Fruit fly (Drosophila melanogaster): ENCODE measurements around the gene Dora.

Gene Dora

dm6 chrX:18837046-18837445 is 26.7 kb upstream of the Dora start (continued):
- TF ChIP-seq fd85E (GFP tag; optimal IDR thresholded peaks at IDR 0.05) = no peak
- TF ChIP-seq CG6276 (GFP tag; optimal IDR thresholded peaks at IDR 0.05) = no peak
- no peak for TF ChIP-seq Gug (GFP tag; IDR thresholded peaks at IDR 0.05)
- peak; percentile 48 for TF ChIP-seq CG32006 (GFP tag; optimal IDR thresholded peaks at IDR 0.05)
- no peak for TF ChIP-seq CG3919 (GFP tag; optimal IDR thresholded peaks at IDR 0.05)
- TF ChIP-seq vri (GFP tag; optimal IDR thresholded peaks at IDR 0.05) = no peak
- TF ChIP-seq CG10631 (GFP tag; optimal IDR thresholded peaks at IDR 0.05) = peak; percentile 9
- no peak for TF ChIP-seq Sox102F (GFP tag; optimal IDR thresholded peaks at IDR 0.05)
- peak; percentile 22 for TF ChIP-seq OdsH (GFP tag; optimal IDR thresholded peaks at IDR 0.05)
- TF ChIP-seq CG16779 (tag; optimal IDR thresholded peaks at IDR 0.05) = no peak
- no peak for TF ChIP-seq Sox15 (GFP tag; optimal IDR thresholded peaks at IDR 0.05)
- peak; percentile 7 for TF ChIP-seq CG6792 (GFP tag; optimal IDR thresholded peaks at IDR 0.05)

dm6 chrX:18838470-18838869 is 25.3 kb upstream of the Dora start:
- TF ChIP-seq Gug (GFP tag; IDR thresholded peaks at IDR 0.05) (no peak), CG8119 (GFP tag; IDR thresholded peaks at IDR 0.05) (no peak), pdm3 (GFP tag; optimal IDR thresholded peaks at IDR 0.05) (no peak), Eip78C (GFP tag) (no peak), CG10631 (GFP tag; optimal IDR thresholded peaks at IDR 0.05) (no peak), ss (GFP tag; optimal IDR thresholded peaks at IDR 0.05) (no peak), Smox (GFP tag; optimal IDR thresholded peaks at IDR 0.05) (no peak), CG32006 (GFP tag; optimal IDR thresholded peaks at IDR 0.05) (no peak), CG10669 (GFP tag; optimal IDR thresholded peaks at IDR 0.05) (no peak), CG8632 (GFP tag; optimal IDR thresholded peaks at IDR 0.05) (no peak), net (GFP tag; optimal IDR thresholded peaks at IDR 0.05) (no peak), Sox102F (GFP tag; optimal IDR thresholded peaks at IDR 0.05) (no peak), esn (GFP tag; optimal IDR thresholded peaks at IDR 0.05) (no peak), CG6792 (GFP tag; optimal IDR thresholded peaks at IDR 0.05) (no peak), fd59A (GFP tag; optimal IDR thresholded peaks at IDR 0.05) (no peak), Sox15 (GFP tag; optimal IDR thresholded peaks at IDR 0.05) (no peak)

dm6 chrX:18838929-18839576 is 24.7 kb upstream of the Dora start:
- TF ChIP-seq cyc (GFP tag; optimal IDR thresholded peaks at IDR 0.05) (no peak), CG6163 (GFP tag; IDR thresholded peaks at IDR 0.05) (0 out of 3 replicates have a peak, but pooled peaks have one; percentile 16), CG10631 (GFP tag; optimal IDR thresholded peaks at IDR 0.05) (no peak), Hr4 (GFP tag; optimal IDR thresholded peaks at IDR 0.05) (peak; percentile 8), lz (GFP tag; optimal IDR thresholded peaks at IDR 0.05) (no peak), CG16779 (tag; optimal IDR thresholded peaks at IDR 0.05) (no peak), spab (GFP tag; optimal IDR thresholded peaks at IDR 0.05) (peak; percentile 10), esn (GFP tag; optimal IDR thresholded peaks at IDR 0.05) (peak; percentile 26), fkh (GFP tag; optimal IDR thresholded peaks at IDR 0.05) (peak; percentile 62), achi (GFP tag; optimal IDR thresholded peaks at IDR 0.05) (no peak), CG8119 (GFP tag; IDR thresholded peaks at IDR 0.05) (0 out of 3 replicates have a peak, but pooled peaks have one; percentile 21), Ets96B (tag; optimal IDR thresholded peaks at IDR 0.05) (no peak), topi (GFP tag; optimal IDR thresholded peaks at IDR 0.05) (no peak), CG8319 (GFP tag; optimal IDR thresholded peaks at IDR 0.05) (no peak), CG11902 (GFP tag; optimal IDR thresholded peaks at IDR 0.05) (no peak), Hr39 (GFP tag; optimal IDR thresholded peaks at IDR 0.05) (no peak), CG6854 (GFP tag; optimal IDR thresholded peaks at IDR 0.05) (peak; percentile 25), net (GFP tag; optimal IDR thresholded peaks at IDR 0.05) (no peak), Smox (GFP tag; optimal IDR thresholded peaks at IDR 0.05) (peak; percentile 22), pdm3 (GFP tag; optimal IDR thresholded peaks at IDR 0.05) (no peak), CG9139 (GFP tag; optimal IDR thresholded peaks at IDR 0.05) (peak; percentile 40), CG11294 (GFP tag; IDR thresholded peaks at IDR 0.05) (no peak), CG32006 (GFP tag; optimal IDR thresholded peaks at IDR 0.05) (peak; percentile 34), Sox15 (GFP tag; optimal IDR thresholded peaks at IDR 0.05) (no peak), fd85E (GFP tag; optimal IDR thresholded peaks at IDR 0.05) (no peak), Sox102F (GFP tag; optimal IDR thresholded peaks at IDR 0.05) (peak; percentile 33), CG7368 (GFP tag; optimal IDR thresholded peaks at IDR 0.05) (no peak), Eip78C (GFP tag) (peak; percentile 64), CG3919 (GFP tag; optimal IDR thresholded peaks at IDR 0.05) (no peak), Blimp-1 (GFP tag; optimal IDR thresholded peaks at IDR 0.05) (no peak), CG34406 (GFP tag; optimal IDR thresholded peaks at IDR 0.05) (no peak), Ets21C (GFP tag; optimal IDR thresholded peaks at IDR 0.05) (no peak), CG10669 (GFP tag; optimal IDR thresholded peaks at IDR 0.05) (peak; percentile 45), CG4318 (GFP tag; optimal IDR thresholded peaks at IDR 0.05) (no peak), Met (GFP tag; optimal IDR thresholded peaks at IDR 0.05) (peak; percentile 29), acj6 (GFP tag; optimal IDR thresholded peaks at IDR 0.05) (peak; percentile 5), Eip75B (GFP tag; optimal IDR thresholded peaks at IDR 0.05) (no peak)
